Fruit fly (Drosophila melanogaster): ENCODE results near the gene CG17121.
A peak's percentile ranks its signal among the peaks of the same experiment; 100 is the strongest.

CG17121 gene

DNA sequence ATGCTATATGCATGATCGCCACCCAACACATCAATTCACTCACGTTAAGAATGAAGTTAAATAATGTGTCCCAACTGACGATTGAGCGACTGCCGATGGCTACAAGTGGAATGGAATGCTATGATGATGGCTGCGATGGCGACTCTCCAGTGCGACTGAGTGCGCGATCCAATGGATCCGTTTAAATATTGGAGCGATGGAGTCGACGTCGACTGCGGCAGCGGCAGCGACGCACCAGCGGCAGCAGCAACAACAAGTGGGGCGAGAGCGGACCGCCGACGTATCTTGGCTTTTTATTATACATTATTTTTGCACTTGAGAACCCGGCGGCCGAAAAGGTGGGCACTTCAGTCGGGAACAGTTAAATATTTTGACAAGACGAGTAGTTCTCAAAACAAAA is 9.4 kb upstream of the CG17121 start:
- TF ChIP-seq CG8478 (optimal IDR thresholded peaks at IDR 0.05) (no peak), psq (optimal IDR thresholded peaks at IDR 0.05) (no peak), pan (optimal IDR thresholded peaks at IDR 0.05) (no peak), EcR (GFP tag; optimal IDR thresholded peaks at IDR 0.05) (no peak), usp (GFP tag; optimal IDR thresholded peaks at IDR 0.05) (no peak), Dll (optimal IDR thresholded peaks at IDR 0.05) (no peak)

DNA sequence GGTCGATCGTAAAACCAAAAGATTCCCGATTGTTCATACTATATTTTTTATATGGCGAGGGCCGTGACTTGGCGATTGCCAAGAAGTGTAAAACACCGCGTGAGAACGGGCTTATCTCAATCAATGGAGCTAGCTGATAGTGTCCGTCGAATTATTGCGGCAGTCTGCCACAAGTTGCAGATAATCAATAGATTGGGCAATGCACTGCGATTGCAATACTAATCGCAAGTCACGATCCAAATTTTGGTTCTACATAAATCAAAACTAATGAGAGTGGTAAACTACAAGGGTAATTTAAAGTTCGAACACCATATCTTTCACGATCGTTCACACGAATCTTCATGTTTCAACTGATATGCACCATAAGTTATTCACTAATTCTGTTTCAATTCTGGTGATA is 8.7 kb upstream of the CG17121 start:
- TF ChIP-seq pan (optimal IDR thresholded peaks at IDR 0.05), result no peak
- TF ChIP-seq CG8478 (optimal IDR thresholded peaks at IDR 0.05), result no peak
- TF ChIP-seq Dll (optimal IDR thresholded peaks at IDR 0.05), result no peak
- no peak for TF ChIP-seq psq (optimal IDR thresholded peaks at IDR 0.05)
- no peak for TF ChIP-seq EcR (GFP tag; optimal IDR thresholded peaks at IDR 0.05)
- no peak for TF ChIP-seq usp (GFP tag; optimal IDR thresholded peaks at IDR 0.05)

DNA sequence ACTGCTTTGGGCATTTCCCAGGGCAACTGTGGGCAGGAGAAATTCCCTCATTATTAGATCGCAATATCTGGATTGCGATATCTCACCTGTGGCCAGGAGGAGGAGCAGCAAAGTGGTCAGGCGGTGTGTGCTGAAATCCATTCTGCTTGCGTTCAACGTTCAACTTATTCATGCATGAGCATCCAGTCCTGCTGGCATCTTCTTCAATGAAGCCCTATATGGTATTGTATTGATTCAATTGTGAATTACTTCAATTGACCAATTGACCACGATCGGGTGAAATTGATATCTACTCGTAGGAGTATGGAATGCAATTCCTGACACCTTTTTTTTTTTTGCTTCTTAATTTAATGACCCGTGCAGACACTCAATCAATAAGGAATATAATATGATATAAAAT is 8.1 kb upstream of the CG17121 start:
- TF ChIP-seq EcR (GFP tag; optimal IDR thresholded peaks at IDR 0.05), result no peak
- TF ChIP-seq usp (GFP tag; optimal IDR thresholded peaks at IDR 0.05), result no peak
- TF ChIP-seq Dll (optimal IDR thresholded peaks at IDR 0.05), result no peak
- no peak for TF ChIP-seq psq (optimal IDR thresholded peaks at IDR 0.05)
- no peak for TF ChIP-seq pan (optimal IDR thresholded peaks at IDR 0.05)
- TF ChIP-seq CG8478 (optimal IDR thresholded peaks at IDR 0.05), result no peak

DNA sequence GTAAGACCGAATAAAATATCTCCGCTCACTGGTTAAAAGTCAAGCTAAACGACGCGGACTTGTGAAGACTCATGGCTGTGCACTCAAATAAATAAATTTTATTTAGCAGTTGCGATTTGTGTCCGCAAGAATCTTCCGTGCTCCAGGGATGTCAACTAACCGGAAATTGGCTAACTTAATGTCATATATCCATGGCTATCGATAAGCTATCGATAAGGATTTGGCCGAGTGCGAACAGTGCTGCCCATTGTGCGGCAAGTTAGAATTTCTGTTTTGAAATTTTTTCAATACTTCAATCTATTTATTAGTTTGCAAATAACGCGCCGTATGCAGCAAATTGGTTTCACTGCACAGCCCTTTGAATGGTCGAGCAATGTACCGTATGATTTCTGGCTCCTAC is 5.9 kb upstream of the CG17121 start, which contains the start of gene p53:
p53 (minus strand) TSS at position 147 of the 400 bp plus-strand sequence.
- TF ChIP-seq pan (optimal IDR thresholded peaks at IDR 0.05), result no peak
- no peak for TF ChIP-seq EcR (GFP tag; optimal IDR thresholded peaks at IDR 0.05)
- no peak for TF ChIP-seq Dll (optimal IDR thresholded peaks at IDR 0.05)
- no peak for TF ChIP-seq usp (GFP tag; optimal IDR thresholded peaks at IDR 0.05)
- TF ChIP-seq CG8478 (optimal IDR thresholded peaks at IDR 0.05), result no peak
- TF ChIP-seq psq (optimal IDR thresholded peaks at IDR 0.05), result no peak

DNA sequence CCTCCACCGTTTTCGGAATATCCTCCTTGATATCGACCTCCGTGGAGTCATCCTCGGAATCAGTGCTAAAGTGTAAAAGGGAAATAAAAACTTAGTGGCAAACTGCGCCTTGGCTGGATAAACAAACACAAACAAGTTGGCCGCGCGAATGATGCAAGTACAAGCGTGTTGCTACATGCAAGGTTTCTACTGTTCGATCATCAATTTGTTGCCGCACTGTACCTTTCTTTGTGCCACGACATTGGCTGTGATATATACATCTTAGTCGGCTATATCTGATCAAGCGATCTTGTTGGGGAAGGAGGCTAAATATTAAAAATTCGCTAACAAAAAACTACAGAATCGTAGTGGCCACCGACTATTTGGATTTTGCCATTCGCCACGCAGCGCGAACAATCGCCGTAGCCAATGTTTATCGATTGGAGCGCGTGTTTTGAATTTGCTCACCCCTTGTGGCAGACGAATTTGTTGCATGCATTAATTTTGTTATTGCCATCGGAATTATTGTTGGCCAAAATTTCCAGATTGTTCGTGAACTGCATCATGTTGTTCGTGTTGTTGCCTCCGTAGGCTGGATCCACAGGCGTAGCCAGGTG is 5.2 kb upstream of the CG17121 start:
- TF ChIP-seq psq (optimal IDR thresholded peaks at IDR 0.05) (no peak), Dll (optimal IDR thresholded peaks at IDR 0.05) (no peak), CG8478 (optimal IDR thresholded peaks at IDR 0.05) (no peak), pan (optimal IDR thresholded peaks at IDR 0.05) (no peak), usp (GFP tag; optimal IDR thresholded peaks at IDR 0.05) (no peak), EcR (GFP tag; optimal IDR thresholded peaks at IDR 0.05) (no peak)

DNA sequence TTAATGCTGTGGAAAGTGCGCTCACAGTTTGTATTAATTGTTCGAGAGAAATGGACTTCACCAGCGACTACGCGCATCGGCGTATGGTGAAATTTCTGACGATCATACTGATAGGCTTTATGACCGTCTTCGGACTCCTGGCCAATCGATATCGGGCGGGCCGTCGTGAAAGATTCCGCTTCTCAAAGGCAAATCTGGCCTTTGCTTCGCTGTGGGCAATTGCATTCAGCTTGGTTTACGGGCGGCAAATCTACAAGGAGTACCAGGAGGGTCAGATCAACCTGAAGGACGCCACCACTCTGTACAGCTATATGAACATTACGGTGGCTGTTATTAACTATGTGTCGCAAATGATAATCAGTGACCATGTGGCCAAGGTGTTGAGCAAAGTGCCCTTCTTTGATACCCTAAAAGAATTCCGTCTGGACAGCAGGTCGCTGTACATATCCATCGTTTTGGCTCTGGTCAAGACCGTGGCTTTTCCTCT is 3.7 kb upstream of the CG17121 start, which contains the start of gene Gr94a:
Gr94a (plus strand) TSS at position 51 of the 487 bp plus-strand sequence.
- TF ChIP-seq EcR (GFP tag; optimal IDR thresholded peaks at IDR 0.05) (no peak), pan (optimal IDR thresholded peaks at IDR 0.05) (no peak), Dll (optimal IDR thresholded peaks at IDR 0.05) (no peak), usp (GFP tag; optimal IDR thresholded peaks at IDR 0.05) (no peak), psq (optimal IDR thresholded peaks at IDR 0.05) (no peak), CG8478 (optimal IDR thresholded peaks at IDR 0.05) (no peak)

DNA sequence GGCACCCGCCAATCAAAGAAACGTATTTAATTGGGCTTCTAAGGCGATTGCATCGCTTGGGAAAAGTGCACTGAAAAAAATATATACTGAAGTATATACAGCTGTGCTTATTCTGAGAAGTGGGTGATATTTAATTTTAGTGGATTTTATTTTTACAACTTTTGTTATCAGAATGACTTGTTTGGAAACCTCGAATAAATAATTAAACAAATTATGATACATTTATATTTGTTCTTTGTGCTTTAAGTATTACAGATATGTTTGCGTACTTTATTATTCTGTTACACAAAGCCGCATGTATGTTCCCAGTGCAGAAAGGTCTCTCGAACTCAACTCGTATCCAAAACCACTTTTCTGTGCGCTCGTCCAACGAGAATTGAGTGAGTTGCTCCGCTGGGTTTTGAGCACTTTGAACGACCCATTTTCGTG is 690 bp upstream of the CG17121 start:
- TF ChIP-seq EcR (GFP tag; optimal IDR thresholded peaks at IDR 0.05) (no peak), CG8478 (optimal IDR thresholded peaks at IDR 0.05) (no peak), psq (optimal IDR thresholded peaks at IDR 0.05) (no peak), pan (optimal IDR thresholded peaks at IDR 0.05) (no peak), usp (GFP tag; optimal IDR thresholded peaks at IDR 0.05) (no peak), Dll (optimal IDR thresholded peaks at IDR 0.05) (no peak)

DNA sequence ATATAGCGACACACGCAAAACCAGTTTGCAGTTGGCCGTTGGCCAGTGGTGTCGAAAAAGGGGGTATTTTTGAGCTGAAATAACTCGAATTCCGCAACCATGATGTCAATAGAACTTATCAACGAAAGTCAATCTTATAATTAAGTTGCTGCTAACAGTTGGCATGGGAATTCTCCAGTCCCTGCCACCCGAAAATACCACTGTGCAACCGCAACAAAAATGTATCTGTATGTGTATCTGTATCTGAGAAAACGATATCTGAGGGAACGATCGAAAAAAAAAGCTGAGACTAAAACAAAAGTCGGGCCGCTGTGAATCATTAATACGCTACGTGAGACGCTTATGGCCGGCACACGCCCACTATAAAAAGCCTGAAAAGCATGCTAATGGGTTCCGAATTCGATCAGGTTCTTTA is 1.5 kb downstream of the CG17121 start:
- TF ChIP-seq EcR (GFP tag; optimal IDR thresholded peaks at IDR 0.05) (peak in 1 of 2 experiments; percentile 12), usp (GFP tag; optimal IDR thresholded peaks at IDR 0.05) (no peak)

DNA sequence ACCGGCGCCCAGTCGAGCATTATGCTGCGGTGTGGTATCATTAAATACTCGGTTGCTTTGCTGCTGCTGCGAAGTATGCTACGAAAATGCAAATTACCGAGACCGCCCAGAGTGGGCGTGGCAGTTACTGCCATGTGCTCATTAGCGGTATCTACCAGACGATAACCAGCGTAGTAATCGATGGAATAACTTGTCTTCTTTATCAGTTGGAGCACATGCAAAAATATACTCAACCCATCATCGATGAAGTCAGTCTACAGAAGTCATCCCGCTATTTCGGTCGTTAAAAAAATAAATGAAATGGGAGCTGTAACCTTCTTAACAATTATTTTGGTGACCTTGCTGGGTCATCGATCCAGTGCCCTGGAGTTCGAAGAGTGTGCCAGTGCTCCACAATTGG is 4.3 kb downstream of the CG17121 start, which contains the start of gene CG13837:
CG13837 (plus strand) TSS at position 301 of the 400 bp plus-strand sequence.
- TF ChIP-seq psq (optimal IDR thresholded peaks at IDR 0.05), result no peak
- TF ChIP-seq CG8478 (optimal IDR thresholded peaks at IDR 0.05), result no peak
- no peak for TF ChIP-seq usp (GFP tag; optimal IDR thresholded peaks at IDR 0.05)
- no peak for TF ChIP-seq Dll (optimal IDR thresholded peaks at IDR 0.05)
- no peak for TF ChIP-seq EcR (GFP tag; optimal IDR thresholded peaks at IDR 0.05)
- no peak for TF ChIP-seq pan (optimal IDR thresholded peaks at IDR 0.05)

DNA sequence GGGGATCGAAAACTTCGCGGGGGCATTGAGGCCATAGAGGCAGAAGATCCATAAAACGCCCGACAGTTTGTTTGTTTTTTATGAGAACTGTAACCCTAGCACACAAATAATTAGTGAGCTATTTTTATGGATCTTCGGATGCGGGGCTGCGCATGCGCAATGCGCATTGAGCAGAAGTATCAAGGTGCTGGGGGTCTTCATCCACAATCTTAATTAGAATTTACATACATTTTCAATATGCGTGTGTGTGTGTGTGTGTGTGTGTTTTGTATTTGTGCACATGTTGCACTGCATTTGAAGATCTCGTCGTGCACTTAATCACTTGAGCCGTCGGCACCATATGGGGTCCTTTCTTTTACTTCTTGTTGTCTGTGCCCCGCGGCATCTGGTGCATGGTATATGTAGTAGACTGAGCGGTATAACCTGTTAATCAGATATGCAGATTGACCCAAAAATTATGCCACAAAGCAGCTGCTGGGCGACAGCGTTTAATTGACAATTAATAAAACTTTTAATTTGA is 5.2 kb downstream of the CG17121 start:
- TF ChIP-seq Dll (optimal IDR thresholded peaks at IDR 0.05), result no peak
- TF ChIP-seq usp (GFP tag; optimal IDR thresholded peaks at IDR 0.05), result no peak
- TF ChIP-seq EcR (GFP tag; optimal IDR thresholded peaks at IDR 0.05), result no peak
- TF ChIP-seq pan (optimal IDR thresholded peaks at IDR 0.05), result no peak
- TF ChIP-seq CG8478 (optimal IDR thresholded peaks at IDR 0.05), result no peak
- TF ChIP-seq psq (optimal IDR thresholded peaks at IDR 0.05), result no peak

DNA sequence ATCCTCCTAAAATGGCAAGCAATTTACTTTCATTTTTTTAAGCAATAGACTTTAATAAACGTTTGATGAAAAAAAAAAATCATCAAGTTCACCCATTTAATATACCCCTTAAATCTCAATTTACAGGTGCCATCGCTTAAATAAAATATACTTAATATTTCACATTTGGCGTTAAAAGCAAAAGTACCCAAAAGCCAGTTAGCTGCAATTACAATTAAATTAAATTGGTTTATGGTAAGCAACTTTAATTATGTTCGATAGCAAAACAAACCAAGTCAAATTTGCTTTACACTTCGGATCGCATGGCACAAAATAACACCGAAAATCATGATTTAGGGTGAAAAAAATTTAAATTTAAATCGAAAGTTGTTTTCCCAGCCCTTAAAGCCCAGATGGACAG is 6.1 kb downstream of the CG17121 start, which contains the start of gene CG13838:
CG13838 (plus strand) TSS at position 301 of the 400 bp plus-strand sequence.
- TF ChIP-seq psq (optimal IDR thresholded peaks at IDR 0.05), result no peak
- no peak for TF ChIP-seq CG8478 (optimal IDR thresholded peaks at IDR 0.05)
- no peak for TF ChIP-seq usp (GFP tag; optimal IDR thresholded peaks at IDR 0.05)
- no peak for TF ChIP-seq EcR (GFP tag; optimal IDR thresholded peaks at IDR 0.05)
- TF ChIP-seq pan (optimal IDR thresholded peaks at IDR 0.05), result no peak
- no peak for TF ChIP-seq Dll (optimal IDR thresholded peaks at IDR 0.05)

DNA sequence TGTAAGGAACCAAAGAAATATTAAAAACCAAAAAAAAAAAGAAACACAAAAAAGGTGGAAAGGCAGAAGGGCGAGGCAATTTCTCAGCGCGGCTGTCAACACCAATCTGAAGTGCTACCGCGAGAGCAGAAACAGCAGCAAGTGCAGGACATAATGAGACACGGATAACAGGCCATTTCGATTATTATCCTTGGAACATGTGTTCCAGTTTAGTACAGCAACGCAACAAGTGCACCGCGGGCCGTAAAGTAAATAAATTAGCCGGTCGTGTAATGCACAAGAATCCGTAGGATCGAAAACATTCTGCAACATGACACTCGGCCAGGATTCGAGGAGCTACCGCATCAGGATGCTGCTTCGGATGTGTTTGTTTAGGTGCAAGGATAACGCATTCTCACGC is 10.0 kb downstream of the CG17121 start:
- TF ChIP-seq usp (GFP tag; optimal IDR thresholded peaks at IDR 0.05), result no peak
- TF ChIP-seq psq (optimal IDR thresholded peaks at IDR 0.05), result no peak
- no peak for TF ChIP-seq Dll (optimal IDR thresholded peaks at IDR 0.05)
- no peak for TF ChIP-seq EcR (GFP tag; optimal IDR thresholded peaks at IDR 0.05)
- no peak for TF ChIP-seq pan (optimal IDR thresholded peaks at IDR 0.05)
- TF ChIP-seq CG8478 (optimal IDR thresholded peaks at IDR 0.05), result no peak
